Fruit fly (Drosophila melanogaster) whole organism, embryonic: ENCODE results near the gene Gas8.

Experiments used
- CG10654 ChIP-seq: fragments of 200-800 bp; sonication (Bioruptor generic); optimal IDR thresholded peaks from 2 replicates; lab custom pipeline; 2016; ENCODE audit warnings: missing biosample characterization, missing genetic modification characterization
- CG11723 ChIP-seq: fragments of 200-800 bp; sonication (Bioruptor generic); optimal IDR thresholded peaks from 2 replicates; lab custom pipeline; 2017; ENCODE audit warnings: missing biosample characterization, mild to moderate bottlenecking, missing genetic modification characterization
- CG14014 ChIP-seq: fragments of 200-800 bp; sonication (Bioruptor generic); IDR thresholded peaks from 2 replicates; pipeline ENCODE4 v1.3.6; 2022; ENCODE audit warnings: missing biosample characterization, missing genetic modification characterization
- CG17361 ChIP-seq: fragments of 200-800 bp; sonication (Bioruptor generic); IDR thresholded peaks from 3 replicates; pipeline ENCODE4 v1.3.6; 2022; ENCODE audit warnings: missing biosample characterization, missing genetic modification characterization
- CG31388 ChIP-seq: fragments of 200-800 bp; sonication (Bioruptor generic); optimal IDR thresholded peaks from 2 replicates; lab custom pipeline; 2016; ENCODE audit warnings: missing biosample characterization, missing genetic modification characterization
- Dp ChIP-seq: fragments of 200-800 bp; sonication (Bioruptor generic); optimal IDR thresholded peaks from 2 replicates; lab custom pipeline; 2018; ENCODE audit warnings: missing biosample characterization, mild to moderate bottlenecking, missing genetic modification characterization, moderate library complexity
- Fer3 ChIP-seq: fragments of 200-800 bp; sonication (Bioruptor generic); optimal IDR thresholded peaks from 2 replicates; lab custom pipeline; 2018; ENCODE audit warnings: missing biosample characterization, mild to moderate bottlenecking, missing genetic modification characterization, moderate library complexity
- Nf-YA ChIP-seq: fragments of 200-800 bp; sonication (Bioruptor generic); IDR thresholded peaks from 2 replicates; pipeline ENCODE4 v1.3.6; 2022; ENCODE audit warnings: missing biosample characterization, missing genetic modification characterization
- Xbp1 ChIP-seq: fragments of 200-800 bp; sonication (Bioruptor generic); optimal IDR thresholded peaks from 3 replicates; lab custom pipeline; 2016; ENCODE audit warnings: missing biosample characterization, mild to moderate bottlenecking, missing genetic modification characterization
- lola ChIP-seq, 3 experiments: fragments of >200 bp in 2 of 3; fragments of 200-800 bp in 1 of 3; sonication (Bioruptor generic) in 1 of 3; optimal IDR thresholded peaks; 2 replicates each; lab custom pipeline; 2017 to 2019; ENCODE audit warnings: missing biosample characterization in 3 of 3, missing genetic modification characterization in 3 of 3, mild to moderate bottlenecking in 1 of 3, moderate library complexity in 1 of 3
- pho ChIP-seq: fragments of 200-800 bp; sonication (Bioruptor generic); optimal IDR thresholded peaks from 2 replicates; lab custom pipeline; 2016; ENCODE audit warnings: missing biosample characterization, missing genetic modification characterization

DNA sequence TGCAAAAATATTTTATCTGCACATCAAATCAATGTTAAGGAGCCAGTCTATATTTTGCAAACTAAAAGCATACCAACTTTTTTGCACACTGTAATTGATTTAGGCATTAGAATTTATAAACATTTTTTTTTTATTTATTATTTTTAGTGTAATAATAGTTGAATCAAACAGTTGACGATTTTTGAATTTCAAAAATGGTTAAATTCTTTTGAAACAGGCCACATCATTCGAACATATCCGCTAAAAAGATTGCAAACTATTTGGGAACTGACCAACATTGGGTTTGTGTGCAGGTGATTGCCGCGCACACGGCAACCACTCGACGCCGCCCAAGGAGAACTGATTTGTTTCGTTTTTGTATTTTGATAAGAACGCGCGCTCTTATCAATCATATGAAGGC, 59.9 kb downstream of the Gas8 start:
- TF ChIP-seq lola (GFP tag; optimal IDR thresholded peaks at IDR 0.05; lab: Kevin White, UChicago) = no peak
- TF ChIP-seq CG31388 = no peak
- no peak for TF ChIP-seq CG17361 (GFP tag; lab: Robert Waterston, UW)
- TF ChIP-seq Dp = no peak
- TF ChIP-seq CG10654 (GFP tag; lab: Kevin White, UChicago) = no peak
- no peak for TF ChIP-seq pho (GFP tag; lab: Kevin White, UChicago)
- TF ChIP-seq CG11723 (GFP tag; lab: Kevin White, UChicago) = no peak
- TF ChIP-seq CG14014 (GFP tag; lab: Robert Waterston, UW) = no peak
- TF ChIP-seq Fer3 = no peak
- no peak for TF ChIP-seq Nf-YA (GFP tag; lab: Robert Waterston, UW)
- no peak for TF ChIP-seq Xbp1 (GFP tag; lab: Kevin White, UChicago)
